Fruit fly (Drosophila melanogaster): ENCODE results near the gene CG14324.

- no peak for TF ChIP-seq Hr39 (optimal IDR thresholded peaks at IDR 0.05)
- no peak for TF ChIP-seq CG11560 (tag; IDR thresholded peaks at IDR 0.05)
- no peak for TF ChIP-seq CG8359 (GFP tag; optimal IDR thresholded peaks at IDR 0.05; ENCODE audit: borderline replicate concordance)
- TF ChIP-seq Fer2 (tag; optimal IDR thresholded peaks at IDR 0.05), result no peak
- TF ChIP-seq HmgD (GFP tag; optimal IDR thresholded peaks at IDR 0.05), result no peak
- TF ChIP-seq fd102C (GFP tag; optimal IDR thresholded peaks at IDR 0.05), result no peak
- TF ChIP-seq peb (GFP tag; IDR thresholded peaks at IDR 0.05), result no peak
- no peak for TF ChIP-seq kni (GFP tag; optimal IDR thresholded peaks at IDR 0.05)
- no peak for TF ChIP-seq CG10321 (GFP tag; IDR thresholded peaks at IDR 0.05)
- no peak for TF ChIP-seq nom (GFP tag; optimal IDR thresholded peaks at IDR 0.05)
- TF ChIP-seq mld (GFP tag; IDR thresholded peaks at IDR 0.05; ENCODE audit: partially characterized antibody), result no peak
These were observed 26.6 kb upstream of the CG14324 start for dm6 chr3R:17645239-17645638.

Measured in whole organism, embryonic.